Worm (Caenorhabditis elegans) whole organism, young adult: ENCODE results near the gene F59E11.5.

Experiments used
- ZK185.1 ChIP-seq: sonication (generic microtip); optimal IDR thresholded peaks from 2 replicates; lab custom pipeline; 2016; ENCODE audit warnings: mild to moderate bottlenecking, missing genetic modification characterization, missing compliant biosample characterization; ENCODE audit not compliant: poor library complexity, severe bottlenecking
- bed-1 ChIP-seq: fragments of 200-800 bp; sonication (Bioruptor generic); IDR thresholded peaks from 2 replicates; pipeline ENCODE4 v1.3.6; 2022; ENCODE audit warnings: missing genetic modification reagents, missing genetic modification characterization, missing compliant biosample characterization
- chd-7 ChIP-seq: sonication (generic microtip); optimal IDR thresholded peaks from 2 replicates; lab custom pipeline; 2016; ENCODE audit warnings: mild to moderate bottlenecking, missing genetic modification characterization, moderate library complexity, missing compliant biosample characterization
- dox-1 ChIP-seq: fragments of 200-800 bp; sonication (Bioruptor generic); IDR thresholded peaks from 2 replicates; pipeline ENCODE4 v1.3.6; 2022; ENCODE audit warnings: missing genetic modification reagents, missing genetic modification characterization, missing compliant biosample characterization
- dpl-1 ChIP-seq: fragments of 150-350 bp; optimal IDR thresholded peaks from 2 replicates; lab custom pipeline; 2014; ENCODE audit warnings: missing biosample characterization, missing genetic modification reagents, missing genetic modification characterization
- hlh-26 ChIP-seq: fragments of 200-800 bp; sonication (Bioruptor generic); conservative IDR thresholded peaks from 2 replicates; pipeline ENCODE4 v1.3.6; 2022; ENCODE audit warnings: missing genetic modification reagents, missing genetic modification characterization, missing compliant biosample characterization
- mcd-1 ChIP-seq: fragments of 200-800 bp; sonication (Bioruptor generic); IDR thresholded peaks from 2 replicates; pipeline ENCODE4 v1.3.6; 2022; ENCODE audit warnings: missing genetic modification reagents, missing genetic modification characterization, missing compliant biosample characterization
- nhr-120 ChIP-seq: fragments of 200-800 bp; sonication (Bioruptor generic); IDR thresholded peaks from 2 replicates; pipeline ENCODE4 v1.3.6; 2022; ENCODE audit warnings: missing genetic modification characterization, missing compliant biosample characterization
- repo-1 ChIP-seq: sonication (generic microtip); optimal IDR thresholded peaks from 2 replicates; lab custom pipeline; 2017; ENCODE audit warnings: mild to moderate bottlenecking, missing genetic modification characterization, missing compliant biosample characterization
- snpc-4 ChIP-seq, 5 experiments: fragments of 150-350 bp in 1 of 5; sonication (generic microtip) in 4 of 5; optimal IDR thresholded peaks; 2 replicates each; lab custom pipeline; 2014 to 2018; ENCODE audit warnings: missing genetic modification characterization in 5 of 5, missing biosample characterization in 3 of 5, antibody characterized with exemption in 2 of 5, mild to moderate bottlenecking in 2 of 5, missing compliant biosample characterization in 2 of 5, missing genotype in 2 of 5, moderate library complexity in 2 of 5, missing genetic modification reagents in 1 of 5
- unc-130 ChIP-seq: sonication (generic microtip); optimal IDR thresholded peaks from 2 replicates; lab custom pipeline; 2016; ENCODE audit warnings: missing genetic modification reagents, missing genetic modification characterization, missing compliant biosample characterization
- unc-62 ChIP-seq: fragments of 150-350 bp; optimal IDR thresholded peaks from 2 replicates; lab custom pipeline; 2014; ENCODE audit warnings: missing biosample characterization, missing genetic modification reagents, missing genetic modification characterization

DNA sequence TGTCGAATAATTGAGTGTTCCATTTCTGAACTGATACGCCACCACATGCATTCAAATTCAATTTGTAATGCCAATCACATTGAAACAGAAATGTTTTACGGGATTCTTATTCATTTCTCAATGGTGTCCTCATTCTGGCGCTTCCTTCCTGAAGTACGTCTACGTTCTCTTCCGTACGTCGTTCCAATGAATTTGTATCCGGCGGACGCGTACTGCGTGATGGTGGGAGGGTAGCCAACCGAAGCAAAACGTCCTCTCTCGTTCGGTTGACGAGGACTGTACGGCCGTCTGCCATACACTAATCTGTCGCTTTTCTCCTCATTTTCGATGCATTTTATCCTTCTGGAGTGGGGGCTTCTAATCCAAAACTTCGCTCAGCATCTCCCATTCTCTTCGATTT is 45.0 kb upstream of the F59E11.5 start:
- TF ChIP-seq snpc-4 (GFP tag; optimal IDR thresholded peaks at IDR 0.05; lab: Kevin White, UChicago) (no peak), snpc-4 (tag; optimal IDR thresholded peaks at IDR 0.05; lab: Kevin White, UChicago) (no peak), unc-62 (no peak), mcd-1 (no peak), hlh-26 (GFP tag; lab: Robert Waterston, UW) (no peak), dox-1 (GFP tag; lab: Robert Waterston, UW) (no peak), repo-1 (tag; lab: Kevin White, UChicago) (no peak), unc-130 (no peak), ZK185.1 (tag; lab: Kevin White, UChicago) (no peak), dpl-1 (GFP tag; lab: Kevin White, UChicago) (no peak), bed-1 (GFP tag; lab: Robert Waterston, UW) (no peak), chd-7 (tag; lab: Kevin White, UChicago) (no peak), nhr-120 (GFP tag; lab: Robert Waterston, UW) (no peak)
